In the genomic region with DNA sequence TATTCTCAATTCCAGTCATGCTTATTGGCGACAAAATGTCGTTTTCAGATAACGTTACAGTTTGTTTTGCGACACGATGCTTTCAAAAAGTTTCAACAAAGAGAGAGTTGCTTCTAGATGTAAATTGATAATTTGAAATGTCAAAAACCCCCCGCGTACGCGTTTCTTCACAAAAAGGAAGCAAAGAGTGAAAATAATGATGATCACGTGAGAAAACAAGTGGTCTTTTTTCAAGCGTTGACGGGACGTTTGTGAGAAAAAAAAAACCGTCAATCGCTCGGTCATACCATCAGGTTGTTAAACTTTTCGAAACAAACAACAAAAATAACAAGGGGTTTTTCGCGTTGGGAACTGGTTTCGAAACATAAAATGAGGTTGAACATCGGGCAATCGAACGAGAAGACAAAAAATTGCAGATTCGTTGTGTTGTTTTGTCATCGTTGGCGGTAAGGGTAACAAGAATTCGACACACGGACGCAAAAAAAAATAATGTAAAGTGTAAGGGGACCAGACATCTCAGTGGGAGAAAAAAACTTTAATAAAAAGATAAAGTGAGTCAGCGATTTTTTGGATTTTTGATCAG, we compare ENCODE assay signal across 1 worm cellular context.
TF ChIP-seq lines count a peak whose summit lies in the region.

No protein-coding gene starts in this region.

TF ChIP-seq in whole organism, L1 larva, 84 proteins besides CTCF, POLR2A, EP300 and RAD21 (continued from another document):
- TF ChIP-seq hlh-17 (GFP tag; optimal IDR thresholded peaks at IDR 0.05; lab: Kevin White, UChicago; ENCODE audit: borderline replicate concordance) (no peak), lsy-2 (tag; optimal IDR thresholded peaks at IDR 0.05; lab: Kevin White, UChicago) (no peak), dpl-1 (GFP tag; optimal IDR thresholded peaks at IDR 0.05; lab: Kevin White, UChicago) (no peak), Y116A8C.19 (tag; optimal IDR thresholded peaks at IDR 0.05; lab: Kevin White, UChicago; ENCODE audit: borderline replicate concordance) (no peak), blmp-1 (tag; optimal IDR thresholded peaks at IDR 0.05; lab: Kevin White, UChicago) (peak; percentile 78), fkh-8 (tag; optimal IDR thresholded peaks at IDR 0.05; lab: Kevin White, UChicago) (no peak), lir-3 (tag; optimal IDR thresholded peaks at IDR 0.05; lab: Kevin White, UChicago; ENCODE audit: poor library complexity) (no peak), ceh-82 (tag; optimal IDR thresholded peaks at IDR 0.05; lab: Kevin White, UChicago) (no peak), elt-2 (tag; optimal IDR thresholded peaks at IDR 0.05; lab: Kevin White, UChicago) (peak; percentile 87), pag-3 (tag; optimal IDR thresholded peaks at IDR 0.05; lab: Kevin White, UChicago; ENCODE audit: borderline replicate concordance, insufficient read depth) (no peak)
